Worm (Caenorhabditis elegans): Measurements from ENCODE around the gene T16G1.18.

Gene T16G1.18

ce11 chrV:12953702-12954101 is 2.6 kb downstream of the T16G1.18 start, which contains the start of gene eif-3.K:
Gene eif-3.K, plus strand, starts transcription at chrV:12954002.
- TF ChIP-seq ztf-3 (GFP tag; optimal IDR thresholded peaks at IDR 0.05) (no peak), snpc-4 (GFP tag; optimal IDR thresholded peaks at IDR 0.05) (no peak), snpc-4 (tag; optimal IDR thresholded peaks at IDR 0.05) (no peak), nhr-179 (tag; optimal IDR thresholded peaks at IDR 0.05) (no peak), dpff-1 (tag; optimal IDR thresholded peaks at IDR 0.05) (no peak), lin-26 (GFP tag; IDR thresholded peaks at IDR 0.05) (no peak), sdz-38 (tag; optimal IDR thresholded peaks at IDR 0.05) (no peak), lir-1 (GFP tag; conservative IDR thresholded peaks at IDR 0.05) (no peak), sea-2 (GFP tag; IDR thresholded peaks at IDR 0.05) (no peak), D2030.7 (GFP tag; IDR thresholded peaks at IDR 0.05) (no peak), ceh-91 (GFP tag; IDR thresholded peaks at IDR 0.05) (no peak), unc-130 (GFP tag; optimal IDR thresholded peaks at IDR 0.05) (no peak), C06A6.2 (GFP tag; conservative IDR thresholded peaks at IDR 0.05) (no peak), lsl-1 (GFP tag; optimal IDR thresholded peaks at IDR 0.05) (no peak), Y95B8A.8 (GFP tag; IDR thresholded peaks at IDR 0.05) (no peak), unc-62 (GFP tag; optimal IDR thresholded peaks at IDR 0.05) (no peak), attf-3 (GFP tag; conservative IDR thresholded peaks at IDR 0.05) (no peak), pha-4 (tag; optimal IDR thresholded peaks at IDR 0.05) (no peak)

ce11 chrV:12954261-12954660 is 3.2 kb downstream of the T16G1.18 start:
- no peak for TF ChIP-seq lag-1 (GFP tag; IDR thresholded peaks at IDR 0.05)
- no peak for TF ChIP-seq cebp-2 (GFP tag; IDR thresholded peaks at IDR 0.05)
- TF ChIP-seq hsf-1 (GFP tag; IDR thresholded peaks at IDR 0.05) = no peak
- no peak for TF ChIP-seq T26A5.8 (tag; optimal IDR thresholded peaks at IDR 0.05)
- TF ChIP-seq pha-4 (tag; optimal IDR thresholded peaks at IDR 0.05) = no peak
- TF ChIP-seq Y56A3A.18 (GFP tag; IDR thresholded peaks at IDR 0.05) = no peak
- no peak for TF ChIP-seq ztf-6 (GFP tag; IDR thresholded peaks at IDR 0.05)
- no peak for TF ChIP-seq ama-1 (optimal IDR thresholded peaks at IDR 0.05)
- no peak for TF ChIP-seq ama-1 (GFP tag; optimal IDR thresholded peaks at IDR 0.05)
- TF ChIP-seq unc-130 (GFP tag; optimal IDR thresholded peaks at IDR 0.05) = no peak
- no peak for TF ChIP-seq tbx-9 (tag; optimal IDR thresholded peaks at IDR 0.05; ENCODE audit: borderline replicate concordance)
- no peak for TF ChIP-seq bed-1 (GFP tag; IDR thresholded peaks at IDR 0.05)
- no peak for TF ChIP-seq mel-28 (tag; optimal IDR thresholded peaks at IDR 0.05; ENCODE audit: borderline replicate concordance)
- TF ChIP-seq ZK185.1 (tag; optimal IDR thresholded peaks at IDR 0.05; ENCODE audit: poor library complexity, severe bottlenecking) = no peak
- TF ChIP-seq atf-7 (tag; optimal IDR thresholded peaks at IDR 0.05) = no peak
- TF ChIP-seq dpff-1 (tag; optimal IDR thresholded peaks at IDR 0.05) = no peak
- TF ChIP-seq nfyb-1 (GFP tag; IDR thresholded peaks at IDR 0.05) = no peak
- TF ChIP-seq K11D2.4 (GFP tag; IDR thresholded peaks at IDR 0.05) = no peak
- no peak for TF ChIP-seq lin-35 (GFP tag; optimal IDR thresholded peaks at IDR 0.05)
- TF ChIP-seq ekl-4 (GFP tag; IDR thresholded peaks at IDR 0.05) = no peak
- TF ChIP-seq mes-4 (tag; optimal IDR thresholded peaks at IDR 0.05) = no peak

- TF ChIP-seq atf-7 (tag; optimal IDR thresholded peaks at IDR 0.05) (no peak), efl-1 (GFP tag; optimal IDR thresholded peaks at IDR 0.05) (peak; percentile 57), madf-6 (GFP tag; IDR thresholded peaks at IDR 0.05) (peak; percentile 36; the same call in 1 of the 2 replicates)
Observed at ce11 chrV:12961085-12961560, 10.0 kb downstream of the T16G1.18 start, which contains the start of gene mpst-7. Gene mpst-7, minus strand, starts transcription at chrV:12961135.
